ENCODE assay signal across 5 fruit fly cellular contexts in the genomic region with DNA sequence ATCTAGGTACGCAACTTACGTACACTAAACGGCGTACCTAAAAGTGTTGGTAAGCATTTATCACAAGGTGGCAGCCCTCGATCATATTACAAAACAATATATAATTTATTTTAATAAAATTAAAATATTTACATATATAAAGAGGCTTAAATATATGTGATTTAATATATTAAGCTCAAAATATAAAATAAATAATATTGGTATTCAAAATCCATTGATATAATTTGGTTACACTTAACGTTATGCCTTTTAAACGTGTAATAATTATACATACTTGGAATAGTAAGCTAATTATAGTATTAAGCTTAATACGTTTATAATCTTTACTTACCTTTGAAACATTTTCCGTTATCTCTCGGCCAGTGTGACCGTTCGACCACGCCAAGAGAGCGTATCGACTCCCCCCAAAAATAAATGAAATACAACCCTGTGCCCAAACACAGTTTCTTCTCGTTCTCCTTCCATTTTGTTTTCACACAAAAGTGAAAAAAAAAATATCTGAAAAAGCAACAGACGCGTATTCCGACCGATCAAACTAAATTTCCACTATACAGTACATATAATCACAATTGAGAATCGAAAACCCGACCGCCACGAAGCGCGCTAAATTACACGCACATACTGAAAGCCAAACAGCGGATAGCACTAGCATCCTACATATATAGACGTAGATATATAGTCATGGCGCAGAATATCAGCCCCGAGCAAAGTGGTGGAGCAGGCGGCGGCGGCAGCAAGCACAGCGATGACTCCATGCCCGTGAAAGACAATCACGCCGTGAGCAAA.
TF ChIP-seq lines count a peak whose summit lies in the region.

A gene (minus strand): TSS at position 30 of the 786 bp plus-strand sequence.
A gene (plus strand): TSS at position 428 of the 786 bp plus-strand sequence.

- peak; percentile 10 for TF ChIP-seq CTCF in whole organism, embryonic (GFP tag; optimal IDR thresholded peaks at IDR 0.05; lab: Kevin White, UChicago)

TF ChIP-seq in whole organism, adult, 20 proteins besides CTCF, POLR2A, EP300 and RAD21 (continues in another document):
- TF ChIP-seq toe (GFP tag; optimal IDR thresholded peaks at IDR 0.05; lab: Kevin White, UChicago) = no peak
- TF ChIP-seq ovo (GFP tag; optimal IDR thresholded peaks at IDR 0.05; lab: Kevin White, UChicago) = peak; percentile 77
- no peak for TF ChIP-seq Clk (GFP tag; optimal IDR thresholded peaks at IDR 0.05; lab: Kevin White, UChicago)
- peak; percentile 42 for TF ChIP-seq Mnt (GFP tag; optimal IDR thresholded peaks at IDR 0.05; lab: Kevin White, UChicago)
- TF ChIP-seq CG14711 (tag; optimal IDR thresholded peaks at IDR 0.05; lab: Kevin White, UChicago) = peak; percentile 74
- no peak for TF ChIP-seq cnc (optimal IDR thresholded peaks at IDR 0.05; lab: Kevin White, UChicago)
- peak; percentile 19 for TF ChIP-seq bab1 (GFP tag; optimal IDR thresholded peaks at IDR 0.05; lab: Kevin White, UChicago)
- peak; percentile 29 for TF ChIP-seq CG12768 (GFP tag; optimal IDR thresholded peaks at IDR 0.05; lab: Kevin White, UChicago)
- TF ChIP-seq pad (GFP tag; optimal IDR thresholded peaks at IDR 0.05; lab: Kevin White, UChicago) = peak; percentile 61
- peak; percentile 8 for TF ChIP-seq CG1620 (GFP tag; optimal IDR thresholded peaks at IDR 0.05; lab: Kevin White, UChicago)
- TF ChIP-seq CG7045 (GFP tag; optimal IDR thresholded peaks at IDR 0.05; lab: Kevin White, UChicago) = peak; percentile 10
- peak; percentile 12 for TF ChIP-seq Crg-1 (GFP tag; optimal IDR thresholded peaks at IDR 0.05; lab: Kevin White, UChicago)
- peak; percentile 21 for TF ChIP-seq CG33017 (tag; optimal IDR thresholded peaks at IDR 0.05; lab: Kevin White, UChicago)
- peak; percentile 67 for TF ChIP-seq CG7101 (tag; optimal IDR thresholded peaks at IDR 0.05; lab: Kevin White, UChicago)
- TF ChIP-seq CG5204 (GFP tag; optimal IDR thresholded peaks at IDR 0.05; lab: Kevin White, UChicago) = no peak
- no peak for TF ChIP-seq kay (GFP tag; lab: Kevin White, UChicago; ENCODE audit: borderline replicate concordance)

TF ChIP-seq in whole organism, embryonic, 481 proteins besides CTCF, POLR2A, EP300 and RAD21 (continues in another document):
- no peak for TF ChIP-seq Hey (tag; optimal IDR thresholded peaks at IDR 0.05; lab: Kevin White, UChicago)
- TF ChIP-seq ewg (GFP tag; optimal IDR thresholded peaks at IDR 0.05; lab: Kevin White, UChicago) = peak; percentile 27
- peak; percentile 7; the same call in 1 of the 2 replicates for TF ChIP-seq sob (GFP tag; IDR thresholded peaks at IDR 0.05; lab: Robert Waterston, UW)
- no peak for TF ChIP-seq CG7372 (GFP tag; IDR thresholded peaks at IDR 0.05; lab: Robert Waterston, UW)
- peak; percentile 17; the same call in 1 of the 2 replicates for TF ChIP-seq Bgb (GFP tag; IDR thresholded peaks at IDR 0.05; lab: Robert Waterston, UW; ENCODE audit: partially characterized antibody)
- peak; percentile 53 for TF ChIP-seq Rfx (GFP tag; IDR thresholded peaks at IDR 0.05; lab: Robert Waterston, UW)
- TF ChIP-seq CG12155 (GFP tag; optimal IDR thresholded peaks at IDR 0.05; lab: Kevin White, UChicago) = peak; percentile 63
- TF ChIP-seq CG13775 (GFP tag; optimal IDR thresholded peaks at IDR 0.05; lab: Kevin White, UChicago) = peak; percentile 64
- peak; percentile 20 for TF ChIP-seq CG33213 (GFP tag; optimal IDR thresholded peaks at IDR 0.05; lab: Kevin White, UChicago)
- TF ChIP-seq CG8290 (GFP tag; optimal IDR thresholded peaks at IDR 0.05; lab: Kevin White, UChicago) = peak; percentile 43
- TF ChIP-seq CG8290 (tag; optimal IDR thresholded peaks at IDR 0.05; lab: Kevin White, UChicago) = no peak
- no peak for TF ChIP-seq gcm2 (GFP tag; optimal IDR thresholded peaks at IDR 0.05; lab: Kevin White, UChicago)
- TF ChIP-seq HmgZ (tag; optimal IDR thresholded peaks at IDR 0.05; lab: Kevin White, UChicago) = peak; percentile 28
- TF ChIP-seq H15 (GFP tag; IDR thresholded peaks at IDR 0.05; lab: Robert Waterston, UW) = 0 out of 3 replicates have a peak, but pooled peaks have one; percentile 6
- peak; percentile 68 for TF ChIP-seq Hmr (GFP tag; optimal IDR thresholded peaks at IDR 0.05; lab: Kevin White, UChicago)

TF ChIP-seq in whole organism, prepupa, 60 proteins besides CTCF, POLR2A, EP300 and RAD21 (continues in another document):
- no peak for TF ChIP-seq topi (GFP tag; optimal IDR thresholded peaks at IDR 0.05; lab: Kevin White, UChicago)
- peak; percentile 11 for TF ChIP-seq CG1621 (tag; optimal IDR thresholded peaks at IDR 0.05; lab: Kevin White, UChicago)
- TF ChIP-seq cyc (GFP tag; optimal IDR thresholded peaks at IDR 0.05; lab: Kevin White, UChicago) = peak; percentile 54
- TF ChIP-seq fd85E (GFP tag; optimal IDR thresholded peaks at IDR 0.05; lab: Kevin White, UChicago) = no peak
- peak; percentile 8 for TF ChIP-seq CG11762 (GFP tag; optimal IDR thresholded peaks at IDR 0.05; lab: Kevin White, UChicago; ENCODE audit: insufficient read depth)
- TF ChIP-seq fkh (GFP tag; optimal IDR thresholded peaks at IDR 0.05; lab: Kevin White, UChicago) = peak; percentile 45
- no peak for TF ChIP-seq acj6 (GFP tag; optimal IDR thresholded peaks at IDR 0.05; lab: Kevin White, UChicago)
- peak; percentile 54 for TF ChIP-seq esn (GFP tag; optimal IDR thresholded peaks at IDR 0.05; lab: Kevin White, UChicago)
- TF ChIP-seq ss (GFP tag; optimal IDR thresholded peaks at IDR 0.05; lab: Kevin White, UChicago) = no peak
- TF ChIP-seq Smox (GFP tag; optimal IDR thresholded peaks at IDR 0.05; lab: Kevin White, UChicago) = no peak
- no peak for TF ChIP-seq CG11902 (GFP tag; optimal IDR thresholded peaks at IDR 0.05; lab: Kevin White, UChicago)
- TF ChIP-seq Hr39 (GFP tag; optimal IDR thresholded peaks at IDR 0.05; lab: Kevin White, UChicago) = no peak
- no peak for TF ChIP-seq salr (GFP tag; optimal IDR thresholded peaks at IDR 0.05; lab: Kevin White, UChicago)
- TF ChIP-seq CG6792 (GFP tag; optimal IDR thresholded peaks at IDR 0.05; lab: Kevin White, UChicago) = peak; percentile 21
- peak; percentile 52 for TF ChIP-seq Eip93F (GFP tag; optimal IDR thresholded peaks at IDR 0.05; lab: Kevin White, UChicago)
- peak; percentile 4 for TF ChIP-seq Ets96B (tag; optimal IDR thresholded peaks at IDR 0.05; lab: Kevin White, UChicago)
- TF ChIP-seq CG8119 (GFP tag; IDR thresholded peaks at IDR 0.05; lab: Robert Waterston, UW) = peak; percentile 32; the same call in 1 of the 3 replicates

TF ChIP-seq in whole organism, pupa, 21 proteins besides CTCF, POLR2A, EP300 and RAD21:
- no peak for TF ChIP-seq CG34367 (tag; optimal IDR thresholded peaks at IDR 0.05; lab: Kevin White, UChicago)
- TF ChIP-seq D1 (tag; optimal IDR thresholded peaks at IDR 0.05; lab: Kevin White, UChicago) = no peak
- no peak for TF ChIP-seq gl (tag; optimal IDR thresholded peaks at IDR 0.05; lab: Kevin White, UChicago)
- TF ChIP-seq CG4496 (GFP tag; IDR thresholded peaks at IDR 0.05; lab: Robert Waterston, UW) = peak; percentile 31; the same call in 1 of the 3 replicates
- peak; percentile 27 for TF ChIP-seq CG15710 (tag; optimal IDR thresholded peaks at IDR 0.05; lab: Kevin White, UChicago)
- peak; percentile 37 for TF ChIP-seq Snoo (tag; optimal IDR thresholded peaks at IDR 0.05; lab: Kevin White, UChicago)
- peak; percentile 23 for TF ChIP-seq CG8159 (tag; optimal IDR thresholded peaks at IDR 0.05; lab: Kevin White, UChicago)

TF ChIP-seq in whole organism, wandering third instar larva, 38 proteins besides CTCF, POLR2A, EP300 and RAD21 (continues in another document):
- TF ChIP-seq Abd-B (GFP tag; optimal IDR thresholded peaks at IDR 0.05; lab: Kevin White, UChicago) = no peak
- no peak for TF ChIP-seq Hr78 (GFP tag; optimal IDR thresholded peaks at IDR 0.05; lab: Kevin White, UChicago)
- TF ChIP-seq Myc (optimal IDR thresholded peaks at IDR 0.05; lab: Kevin White, UChicago) = peak; percentile 47
- TF ChIP-seq dmrt93B (GFP tag; optimal IDR thresholded peaks at IDR 0.05; lab: Kevin White, UChicago) = no peak
- no peak for TF ChIP-seq GATAd (GFP tag; optimal IDR thresholded peaks at IDR 0.05; lab: Kevin White, UChicago)
- no peak for TF ChIP-seq Dif (GFP tag; optimal IDR thresholded peaks at IDR 0.05; lab: Kevin White, UChicago; ENCODE audit: partially characterized antibody)
- peak; percentile 24 for TF ChIP-seq dsf (GFP tag; optimal IDR thresholded peaks at IDR 0.05; lab: Kevin White, UChicago; ENCODE audit: borderline replicate concordance)
- no peak for TF ChIP-seq Mio (GFP tag; optimal IDR thresholded peaks at IDR 0.05; lab: Kevin White, UChicago)
- no peak for TF ChIP-seq sv (GFP tag; optimal IDR thresholded peaks at IDR 0.05; lab: Kevin White, UChicago)
- no peak for TF ChIP-seq tai (GFP tag; optimal IDR thresholded peaks at IDR 0.05; lab: Kevin White, UChicago)
- TF ChIP-seq CrebA (GFP tag; optimal IDR thresholded peaks at IDR 0.05; lab: Kevin White, UChicago; ENCODE audit: borderline replicate concordance) = no peak
- TF ChIP-seq fru (GFP tag; optimal IDR thresholded peaks at IDR 0.05; lab: Kevin White, UChicago) = peak; percentile 50
- no peak for TF ChIP-seq CG32264 (GFP tag; optimal IDR thresholded peaks at IDR 0.05; lab: Kevin White, UChicago)
- no peak for TF ChIP-seq lola (GFP tag; optimal IDR thresholded peaks at IDR 0.05; lab: Kevin White, UChicago)
- TF ChIP-seq Sp1 (GFP tag; optimal IDR thresholded peaks at IDR 0.05; lab: Kevin White, UChicago) = peak; percentile 54
- TF ChIP-seq h (GFP tag; optimal IDR thresholded peaks at IDR 0.05; lab: Kevin White, UChicago) = peak; percentile 59
- TF ChIP-seq Rel (GFP tag; optimal IDR thresholded peaks at IDR 0.05; lab: Kevin White, UChicago) = no peak
- peak; percentile 43 for TF ChIP-seq Rel (tag; optimal IDR thresholded peaks at IDR 0.05; lab: Kevin White, UChicago)
- no peak for TF ChIP-seq woc (GFP tag; optimal IDR thresholded peaks at IDR 0.05; lab: Kevin White, UChicago)
- peak; percentile 47 for TF ChIP-seq Hr83 (GFP tag; optimal IDR thresholded peaks at IDR 0.05; lab: Kevin White, UChicago; ENCODE audit: poor library complexity, severe bottlenecking)
- no peak for TF ChIP-seq Hnf4 (GFP tag; optimal IDR thresholded peaks at IDR 0.05; lab: Kevin White, UChicago)
- TF ChIP-seq Vsx2 (GFP tag; optimal IDR thresholded peaks at IDR 0.05; lab: Kevin White, UChicago; ENCODE audit: partially characterized antibody) = no peak
- TF ChIP-seq sage (GFP tag; optimal IDR thresholded peaks at IDR 0.05; lab: Kevin White, UChicago) = no peak
- no peak for TF ChIP-seq usp (GFP tag; optimal IDR thresholded peaks at IDR 0.05; lab: Kevin White, UChicago)
- TF ChIP-seq OdsH (GFP tag; optimal IDR thresholded peaks at IDR 0.05; lab: Kevin White, UChicago) = peak; percentile 37
- peak; percentile 40 for TF ChIP-seq CG9705 (GFP tag; optimal IDR thresholded peaks at IDR 0.05; lab: Kevin White, UChicago)
- peak; percentile 12 for TF ChIP-seq ey (GFP tag; optimal IDR thresholded peaks at IDR 0.05; lab: Kevin White, UChicago)
- TF ChIP-seq foxo (GFP tag; optimal IDR thresholded peaks at IDR 0.05; lab: Kevin White, UChicago) = peak in 1 of 2 experiments; percentile 66
- TF ChIP-seq br (GFP tag; optimal IDR thresholded peaks at IDR 0.05; lab: Kevin White, UChicago) = peak; percentile 11
- no peak for TF ChIP-seq N (GFP tag; optimal IDR thresholded peaks at IDR 0.05; lab: Kevin White, UChicago)
